Worm (Caenorhabditis elegans): ENCODE measurements around the gene chil-3.

chil-3 gene

ce11 chrII:9835958-9836357 lies 25.3 kb downstream of the chil-3 start:
- TF ChIP-seq elt-1 (tag; optimal IDR thresholded peaks at IDR 0.05) (no peak), nhr-77 (tag; optimal IDR thresholded peaks at IDR 0.05) (no peak), sem-4 (tag; optimal IDR thresholded peaks at IDR 0.05) (no peak), aly-2 (tag; optimal IDR thresholded peaks at IDR 0.05) (no peak), nhr-237 (tag; optimal IDR thresholded peaks at IDR 0.05) (no peak), blmp-1 (tag; optimal IDR thresholded peaks at IDR 0.05; ENCODE audit: insufficient read depth) (no peak), nhr-10 (tag; optimal IDR thresholded peaks at IDR 0.05) (no peak), nhr-12 (tag; optimal IDR thresholded peaks at IDR 0.05) (no peak), nhr-21 (tag; optimal IDR thresholded peaks at IDR 0.05) (no peak), ztf-1 (GFP tag; conservative IDR thresholded peaks at IDR 0.05) (no peak)

ce11 chrII:9834921-9835320 lies 26.4 kb downstream of the chil-3 start, which contains the start of gene arrd-5:
Gene arrd-5, plus strand, starts transcription at chrII:9835221.
- no peak for TF ChIP-seq ZK546.5 (tag; optimal IDR thresholded peaks at IDR 0.05)
- no peak for TF ChIP-seq ceh-82 (tag; optimal IDR thresholded peaks at IDR 0.05)
- no peak for TF ChIP-seq egl-27 (tag; optimal IDR thresholded peaks at IDR 0.05)
- TF ChIP-seq unc-62 (GFP tag; optimal IDR thresholded peaks at IDR 0.05): no peak
- no peak for TF ChIP-seq nhr-10 (tag; optimal IDR thresholded peaks at IDR 0.05)
- no peak for TF ChIP-seq elt-1 (tag; optimal IDR thresholded peaks at IDR 0.05)
- no peak for TF ChIP-seq peb-1 (tag; optimal IDR thresholded peaks at IDR 0.05)
- TF ChIP-seq sma-9 (GFP tag; optimal IDR thresholded peaks at IDR 0.05): no peak
- TF ChIP-seq sma-9 (tag; optimal IDR thresholded peaks at IDR 0.05): no peak
- no peak for TF ChIP-seq nhr-21 (tag; optimal IDR thresholded peaks at IDR 0.05)
- no peak for TF ChIP-seq skn-1 (tag; optimal IDR thresholded peaks at IDR 0.05)
- TF ChIP-seq ceh-16 (tag; optimal IDR thresholded peaks at IDR 0.05): no peak
- TF ChIP-seq mab-5 (tag; optimal IDR thresholded peaks at IDR 0.05): no peak
- TF ChIP-seq nhr-129 (tag; optimal IDR thresholded peaks at IDR 0.05): no peak
- no peak for TF ChIP-seq mdl-1 (tag; optimal IDR thresholded peaks at IDR 0.05)
- no peak for TF ChIP-seq nhr-237 (tag; optimal IDR thresholded peaks at IDR 0.05)
- no peak for TF ChIP-seq nhr-11 (tag; optimal IDR thresholded peaks at IDR 0.05)
- TF ChIP-seq dmd-4 (tag; optimal IDR thresholded peaks at IDR 0.05): no peak
- TF ChIP-seq nhr-23 (tag; optimal IDR thresholded peaks at IDR 0.05): no peak
- no peak for TF ChIP-seq alr-1 (tag; optimal IDR thresholded peaks at IDR 0.05)
- TF ChIP-seq crh-2 (tag; optimal IDR thresholded peaks at IDR 0.05): no peak

- TF ChIP-seq nhr-12 (tag; optimal IDR thresholded peaks at IDR 0.05) (no peak), dmd-4 (tag; optimal IDR thresholded peaks at IDR 0.05) (no peak), ztf-11 (tag; optimal IDR thresholded peaks at IDR 0.05) (no peak), lin-13 (GFP tag; optimal IDR thresholded peaks at IDR 0.05) (no peak), peb-1 (tag; optimal IDR thresholded peaks at IDR 0.05) (no peak), nhr-129 (tag; optimal IDR thresholded peaks at IDR 0.05) (no peak), unc-39 (tag; optimal IDR thresholded peaks at IDR 0.05) (no peak), ztf-1 (GFP tag; conservative IDR thresholded peaks at IDR 0.05) (no peak), skn-1 (tag; optimal IDR thresholded peaks at IDR 0.05) (no peak), ama-1 (optimal IDR thresholded peaks at IDR 0.05) (no peak), ceh-82 (tag; optimal IDR thresholded peaks at IDR 0.05) (no peak), elt-1 (tag; optimal IDR thresholded peaks at IDR 0.05) (no peak), mab-5 (tag; optimal IDR thresholded peaks at IDR 0.05) (no peak)
Measured at ce11 chrII:9833855-9834254, 27.4 kb downstream of the chil-3 start, which contains the start of gene ZK938.3. Gene ZK938.3, minus strand, starts transcription at chrII:9833955.

ce11 chrII:9831033-9831432 lies 30.3 kb downstream of the chil-3 start, which contains the start of gene ZK938.12:
Gene ZK938.12, plus strand, starts transcription at chrII:9831333.
- no peak for TF ChIP-seq unc-39 (tag; optimal IDR thresholded peaks at IDR 0.05)
- no peak for TF ChIP-seq nhr-77 (tag; optimal IDR thresholded peaks at IDR 0.05)
- TF ChIP-seq mab-5 (tag; optimal IDR thresholded peaks at IDR 0.05): no peak
- TF ChIP-seq ceh-16 (tag; optimal IDR thresholded peaks at IDR 0.05): no peak
- no peak for TF ChIP-seq ama-1 (optimal IDR thresholded peaks at IDR 0.05)
- TF ChIP-seq fos-1 (tag; optimal IDR thresholded peaks at IDR 0.05): no peak
- TF ChIP-seq nhr-6 (tag; optimal IDR thresholded peaks at IDR 0.05): no peak
- TF ChIP-seq nhr-21 (tag; optimal IDR thresholded peaks at IDR 0.05): no peak
- no peak for TF ChIP-seq nhr-129 (tag; optimal IDR thresholded peaks at IDR 0.05)
- TF ChIP-seq aly-2 (tag; optimal IDR thresholded peaks at IDR 0.05): no peak
- no peak for TF ChIP-seq nhr-10 (tag; optimal IDR thresholded peaks at IDR 0.05)

ce11 chrII:9829108-9829507 lies 32.2 kb downstream of the chil-3 start, which contains the start of gene ZK938.1:
Gene ZK938.1, plus strand, starts transcription at chrII:9829408.
- TF ChIP-seq unc-39 (tag; optimal IDR thresholded peaks at IDR 0.05) (no peak), ceh-16 (tag; optimal IDR thresholded peaks at IDR 0.05) (no peak), sma-9 (GFP tag; optimal IDR thresholded peaks at IDR 0.05) (no peak), sma-9 (tag; optimal IDR thresholded peaks at IDR 0.05) (no peak), zag-1 (tag; optimal IDR thresholded peaks at IDR 0.05) (no peak), snpc-4 (tag; optimal IDR thresholded peaks at IDR 0.05) (no peak)

Data from whole organism, L2 larva.